Fruit fly (Drosophila melanogaster): ENCODE results near the gene Cubn2.
A peak's percentile ranks its signal among the peaks of the same experiment; 100 is the strongest.

Gene Cubn2

dm6 chr3L:11764930-11765329 lies 49.6 kb downstream of the Cubn2 start (continued):
- TF ChIP-seq CG17802 (tag; optimal IDR thresholded peaks at IDR 0.05) (no peak), Scr (GFP tag; IDR thresholded peaks at IDR 0.05; ENCODE audit: partially characterized antibody) (no peak), CG10147 (GFP tag; optimal IDR thresholded peaks at IDR 0.05) (no peak), emc (GFP tag; optimal IDR thresholded peaks at IDR 0.05) (no peak), Hr78 (GFP tag; optimal IDR thresholded peaks at IDR 0.05) (no peak), CG12236 (GFP tag; optimal IDR thresholded peaks at IDR 0.05) (no peak), Dfd (GFP tag; optimal IDR thresholded peaks at IDR 0.05) (no peak), so (GFP tag; IDR thresholded peaks at IDR 0.05) (no peak), CG8478 (optimal IDR thresholded peaks at IDR 0.05) (peak; percentile 70), dmrt99B (tag; optimal IDR thresholded peaks at IDR 0.05) (no peak), gt (GFP tag; IDR thresholded peaks at IDR 0.05) (no peak), CG11456 (GFP tag; IDR thresholded peaks at IDR 0.05) (no peak), HmgD (GFP tag; optimal IDR thresholded peaks at IDR 0.05) (no peak), kah (GFP tag; optimal IDR thresholded peaks at IDR 0.05) (no peak), Hand (GFP tag; optimal IDR thresholded peaks at IDR 0.05) (no peak), CG9876 (GFP tag; optimal IDR thresholded peaks at IDR 0.05) (no peak), onecut (GFP tag; IDR thresholded peaks at IDR 0.05) (peak; percentile 69), MTF-1 (GFP tag; optimal IDR thresholded peaks at IDR 0.05; ENCODE audit: borderline replicate concordance) (no peak), CG12155 (GFP tag; optimal IDR thresholded peaks at IDR 0.05) (peak; percentile 77), CG7556 (GFP tag; optimal IDR thresholded peaks at IDR 0.05) (no peak), Doc2 (GFP tag; IDR thresholded peaks at IDR 0.05) (no peak), CG7963 (GFP tag; IDR thresholded peaks at IDR 0.05; ENCODE audit: partially characterized antibody) (no peak), CG10209 (GFP tag; optimal IDR thresholded peaks at IDR 0.05) (no peak), CG10321 (GFP tag; IDR thresholded peaks at IDR 0.05) (peak; percentile 51; the same call in 1 of the 2 replicates), Dll (GFP tag; IDR thresholded peaks at IDR 0.05; ENCODE audit: partially characterized antibody) (no peak)
